Worm (Caenorhabditis elegans) whole organism, L2 larva: ENCODE measurements around the gene ppm-2.

Experiments
- R02D3.7 ChIP-seq: fragments of 150-350 bp; optimal IDR thresholded peaks from 2 replicates; lab custom pipeline; 2014; ENCODE audit warnings: missing biosample characterization, missing genetic modification characterization
- elt-3 ChIP-seq: sonication (generic microtip); optimal IDR thresholded peaks from 2 replicates; lab custom pipeline; 2017; ENCODE audit warnings: missing biosample characterization, missing genetic modification characterization
- gmeb-1 ChIP-seq: fragments of 150-350 bp; optimal IDR thresholded peaks from 2 replicates; lab custom pipeline; 2014; ENCODE audit warnings: missing biosample characterization, missing genetic modification characterization
- lin-13 ChIP-seq: fragments of 150-350 bp; optimal IDR thresholded peaks from 2 replicates; lab custom pipeline; 2014; ENCODE audit warnings: missing biosample characterization, missing genetic modification reagents, missing genetic modification characterization
- mab-5 ChIP-seq: fragments of 150-350 bp; optimal IDR thresholded peaks from 2 replicates; lab custom pipeline; 2014; ENCODE audit warnings: missing biosample characterization, missing genetic modification characterization
- nhr-11 ChIP-seq: fragments of 150-350 bp; optimal IDR thresholded peaks from 2 replicates; lab custom pipeline; 2014; ENCODE audit warnings: missing biosample characterization, missing genetic modification characterization
- unc-62 ChIP-seq: fragments of 150-350 bp; optimal IDR thresholded peaks from 2 replicates; lab custom pipeline; 2014; ENCODE audit warnings: missing biosample characterization, missing genetic modification reagents, missing genetic modification characterization

DNA sequence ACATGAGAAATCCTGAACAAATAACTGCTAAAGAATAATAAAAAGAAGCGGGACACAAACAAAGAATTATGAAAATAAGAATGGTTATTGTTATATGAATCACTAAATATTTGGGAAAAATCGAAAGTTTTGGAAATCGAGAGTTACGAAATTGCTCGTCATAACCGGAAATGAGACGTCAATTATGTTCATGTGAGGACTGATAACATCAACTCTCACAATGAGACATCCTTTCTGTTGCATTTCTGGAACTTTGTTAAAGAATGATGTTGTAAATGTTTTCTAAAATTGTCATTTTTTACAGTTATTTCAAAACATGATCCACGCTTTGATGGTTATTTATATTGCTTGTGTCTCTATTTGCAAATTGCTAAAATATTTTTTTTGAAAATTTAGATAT, 2.4 kb upstream of the ppm-2 start, which contains the start of gene T23F11.6:
- TF ChIP-seq mab-5 (tag; lab: Kevin White, UChicago) (no peak), unc-62 (GFP tag; lab: Kevin White, UChicago) (no peak), gmeb-1 (no peak), R02D3.7 (tag; lab: Kevin White, UChicago) (no peak), elt-3 (tag; lab: Kevin White, UChicago) (no peak), nhr-11 (tag; lab: Kevin White, UChicago) (no peak), lin-13 (GFP tag; lab: Kevin White, UChicago) (no peak)
